Fruit fly (Drosophila melanogaster): ENCODE results near the gene CG14194.

DNA sequence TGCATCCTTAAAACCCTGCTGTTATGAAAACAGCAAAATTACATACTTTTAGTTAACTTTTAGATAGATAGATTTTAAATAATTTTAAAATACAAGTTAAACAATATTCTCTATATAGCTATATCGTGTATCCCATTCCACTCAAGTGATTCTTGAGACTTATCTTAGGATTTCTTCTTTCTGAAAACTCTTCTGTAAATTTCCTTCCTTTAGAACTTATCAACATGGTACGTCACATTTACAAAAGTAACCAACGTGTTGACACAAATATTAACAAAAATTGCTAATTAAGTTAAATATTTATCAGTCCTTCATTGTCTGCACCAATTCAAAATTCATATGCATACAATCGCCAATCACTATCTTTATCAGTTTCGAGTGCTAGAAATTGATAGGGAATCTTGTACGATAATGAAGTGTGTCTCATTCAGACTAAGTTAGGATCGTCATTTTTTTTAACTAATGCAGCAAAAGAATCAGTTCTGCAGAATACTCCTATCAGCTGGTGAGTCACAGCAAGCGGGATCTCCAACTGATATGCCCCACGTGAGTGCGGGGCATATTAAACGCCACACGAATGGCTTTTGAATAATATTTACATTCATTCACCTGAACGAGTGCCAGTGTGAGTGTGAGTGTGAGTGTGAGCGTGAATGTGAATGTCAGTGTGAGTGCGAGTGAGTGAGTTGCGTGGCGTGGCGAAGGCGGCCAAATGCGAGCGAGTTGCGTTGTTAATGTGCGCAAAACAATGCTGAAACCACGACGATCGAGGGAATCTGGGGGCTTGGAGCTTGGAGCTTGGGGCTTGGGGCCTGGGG is 25.6 kb upstream of the CG14194 start:
- no peak for TF ChIP-seq Abd-B (GFP tag; optimal IDR thresholded peaks at IDR 0.05)
- TF ChIP-seq usp (GFP tag; optimal IDR thresholded peaks at IDR 0.05): no peak
- TF ChIP-seq sv (GFP tag; optimal IDR thresholded peaks at IDR 0.05): no peak
- no peak for TF ChIP-seq psq (GFP tag; optimal IDR thresholded peaks at IDR 0.05)
- peak; percentile 58 for TF ChIP-seq woc (GFP tag; optimal IDR thresholded peaks at IDR 0.05)
- no peak for TF ChIP-seq Myc (optimal IDR thresholded peaks at IDR 0.05)
- no peak for TF ChIP-seq fru (GFP tag; optimal IDR thresholded peaks at IDR 0.05)
- TF ChIP-seq Sp1 (GFP tag; optimal IDR thresholded peaks at IDR 0.05): no peak
- TF ChIP-seq Mio (GFP tag; optimal IDR thresholded peaks at IDR 0.05): no peak
- no peak for TF ChIP-seq br (GFP tag; optimal IDR thresholded peaks at IDR 0.05)

All from whole organism, wandering third instar larva.